Worm (Caenorhabditis elegans) whole organism, early embryonic: ENCODE data around the gene F54F12.2.

Source experiments
- ama-1 ChIP-seq: fragments of 150-350 bp; optimal IDR thresholded peaks from 2 replicates; lab custom pipeline; 2014
- hmg-4 ChIP-seq: fragments of 200-800 bp; sonication (Bioruptor generic); optimal IDR thresholded peaks from 2 replicates; lab custom pipeline; 2018; ENCODE audit warnings: mild to moderate bottlenecking, missing genetic modification characterization, missing compliant biosample characterization
- sea-1 ChIP-seq: fragments of 200-800 bp; sonication (Bioruptor generic); conservative IDR thresholded peaks from 2 replicates; pipeline ENCODE4 v1.3.6; 2022; ENCODE audit warnings: missing genetic modification characterization, missing compliant biosample characterization

ce11 chrIII:13066828-13067227 lies 27.0 kb downstream of the F54F12.2 start:
- TF ChIP-seq ama-1 (lab: Kevin White, UChicago): no peak
- no peak for TF ChIP-seq sea-1
- no peak for TF ChIP-seq hmg-4 (GFP tag; lab: Kevin White, UChicago)
